Worm (Caenorhabditis elegans) whole organism, L3 larva: ENCODE data around the gene F10C2.4.

Source experiments
- ama-1 ChIP-seq: fragments of 150-350 bp; optimal IDR thresholded peaks from 2 replicates; lab custom pipeline; 2018
- ceh-82 ChIP-seq: fragments of 150-350 bp; optimal IDR thresholded peaks from 2 replicates; lab custom pipeline; 2014; ENCODE audit warnings: missing biosample characterization, missing genetic modification characterization
- egl-5 ChIP-seq: fragments of 150-350 bp; optimal IDR thresholded peaks from 2 replicates; lab custom pipeline; 2017; ENCODE audit warnings: missing biosample characterization, missing genetic modification reagents, missing genetic modification characterization, inconsistent platforms
- elt-1 ChIP-seq: fragments of 150-350 bp; optimal IDR thresholded peaks from 2 replicates; lab custom pipeline; 2014; ENCODE audit warnings: missing biosample characterization, missing genetic modification characterization
- elt-2 ChIP-seq: sonication (generic microtip); optimal IDR thresholded peaks from 2 replicates; lab custom pipeline; 2016; ENCODE audit warnings: missing genetic modification reagents, mild to moderate bottlenecking, missing genetic modification characterization, missing compliant biosample characterization
- fos-1 ChIP-seq: fragments of 150-350 bp; optimal IDR thresholded peaks from 2 replicates; lab custom pipeline; 2014; ENCODE audit warnings: missing biosample characterization, missing genetic modification characterization
- jun-1 ChIP-seq: fragments of 150-350 bp; optimal IDR thresholded peaks from 2 replicates; lab custom pipeline; 2014; ENCODE audit warnings: missing biosample characterization, missing genetic modification reagents, missing genetic modification characterization
- lin-15B ChIP-seq: fragments of 150-350 bp; optimal IDR thresholded peaks from 2 replicates; lab custom pipeline; 2014; ENCODE audit warnings: missing biosample characterization, missing genetic modification characterization
- nfya-1 ChIP-seq: sonication (generic microtip); optimal IDR thresholded peaks from 2 replicates; lab custom pipeline; 2017; ENCODE audit warnings: missing genetic modification characterization, mild to moderate bottlenecking, missing compliant biosample characterization, antibody characterized with exemption, moderate library complexity; ENCODE audit not compliant: insufficient read depth
- nhr-76 ChIP-seq: fragments of 150-350 bp; sonication (generic microtip); optimal IDR thresholded peaks from 5 replicates; lab custom pipeline; 2014; ENCODE audit warnings: missing biosample characterization, missing genetic modification characterization
- pha-4 ChIP-seq: fragments of 150-350 bp; optimal IDR thresholded peaks from 2 replicates; lab custom pipeline; 2014; ENCODE audit warnings: missing biosample characterization, missing genetic modification reagents, missing genetic modification characterization
- pqm-1 ChIP-seq: fragments of 150-350 bp; optimal IDR thresholded peaks from 2 replicates; lab custom pipeline; 2017; ENCODE audit warnings: missing biosample characterization, missing genetic modification characterization, inconsistent platforms

Gene F10C2.4

DNA sequence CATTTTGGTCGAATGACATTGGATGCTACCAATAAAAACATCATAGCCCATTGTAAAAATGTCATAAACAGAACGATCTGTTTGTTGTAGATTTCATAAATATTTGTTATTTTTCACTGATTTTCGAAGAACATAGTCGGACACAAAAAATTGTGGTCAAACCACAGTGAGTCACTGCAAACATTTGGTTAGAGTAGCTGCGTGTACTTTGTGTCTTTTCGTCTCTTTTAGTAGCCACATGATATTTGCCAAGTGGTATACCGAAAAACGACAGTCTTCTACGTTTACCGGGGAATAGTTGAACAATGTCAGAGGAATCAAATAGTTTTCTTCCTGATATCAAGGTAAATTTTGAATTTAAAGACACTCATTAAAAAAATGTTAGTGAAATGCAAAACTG lies 50.4 kb downstream of the F10C2.4 start, which contains the start of gene nhr-206:
Gene nhr-206 (plus strand): TSS at position 248 of the 400 bp plus-strand sequence.
- no peak for TF ChIP-seq elt-1
- peak; percentile 87 for TF ChIP-seq pha-4
- TF ChIP-seq elt-2 (tag; lab: Kevin White, UChicago): peak; percentile 59
- TF ChIP-seq pqm-1 (tag; lab: Kevin White, UChicago): peak; percentile 70
- TF ChIP-seq jun-1 (tag; lab: Kevin White, UChicago): peak; percentile 53
- TF ChIP-seq, all 47 proteins: peak for 4

DNA sequence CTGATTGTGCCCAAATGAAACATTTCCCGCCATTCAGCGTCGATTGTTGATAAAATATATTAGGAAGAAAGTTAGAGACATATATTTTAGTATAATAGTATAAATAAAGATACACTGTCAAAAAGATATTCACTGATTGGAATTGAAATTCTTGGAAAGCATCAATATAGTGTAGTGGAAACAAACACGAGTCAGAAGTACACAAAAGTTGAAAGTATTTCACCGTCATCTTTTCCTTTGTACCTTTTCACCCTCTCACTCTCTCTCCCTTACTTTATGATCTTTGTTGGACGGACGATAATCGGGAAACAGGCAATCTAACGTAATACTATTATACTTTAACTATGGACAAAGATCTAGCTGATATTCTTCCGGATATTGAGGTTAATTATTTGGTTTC lies 52.7 kb downstream of the F10C2.4 start, which contains the start of gene nhr-208:
Gene nhr-208 (plus strand): TSS at position 288 of the 400 bp plus-strand sequence.
- no peak for TF ChIP-seq nfya-1 (tag; lab: Kevin White, UChicago)
- TF ChIP-seq nhr-76 (tag; lab: Kevin White, UChicago): no peak
- TF ChIP-seq elt-2 (tag; lab: Kevin White, UChicago): peak; percentile 16
- TF ChIP-seq lin-15B: no peak
- TF ChIP-seq elt-1: no peak
- no peak for TF ChIP-seq egl-5 (tag; lab: Kevin White, UChicago)
- TF ChIP-seq ceh-82 (tag; lab: Kevin White, UChicago): no peak
- peak; percentile 52 for TF ChIP-seq pqm-1 (tag; lab: Kevin White, UChicago)
- TF ChIP-seq fos-1: no peak
- TF ChIP-seq ama-1 (lab: Kevin White, UChicago): no peak
